Worm (Caenorhabditis elegans) whole organism, L1 larva: ENCODE measurements around the gene K08E7.4.

Experiments
- C04F5.9 ChIP-seq: sonication (generic microtip); optimal IDR thresholded peaks from 2 replicates; lab custom pipeline; 2016; ENCODE audit warnings: missing genetic modification characterization, missing compliant biosample characterization
- F16B12.6 ChIP-seq: fragments of 150-350 bp; optimal IDR thresholded peaks from 2 replicates; lab custom pipeline; 2014; ENCODE audit warnings: missing biosample characterization, missing genetic modification characterization
- Y116A8C.19 ChIP-seq: sonication (generic microtip); optimal IDR thresholded peaks from 2 replicates; lab custom pipeline; 2016; ENCODE audit warnings: missing compliant biosample characterization, missing genetic modification characterization, borderline replicate concordance
- aha-1 ChIP-seq: fragments of 150-350 bp; optimal IDR thresholded peaks from 2 replicates; lab custom pipeline; 2014; ENCODE audit warnings: missing biosample characterization, missing genetic modification characterization
- aly-2 ChIP-seq: fragments of 150-350 bp; optimal IDR thresholded peaks from 2 replicates; lab custom pipeline; 2014; ENCODE audit warnings: missing biosample characterization, missing genetic modification characterization
- ceh-8 ChIP-seq: fragments of 200-800 bp; sonication (Bioruptor generic); optimal IDR thresholded peaks from 2 replicates; lab custom pipeline; 2018; ENCODE audit warnings: mild to moderate bottlenecking, missing genetic modification characterization, moderate library complexity, missing compliant biosample characterization
- ceh-90 ChIP-seq: sonication (generic microtip); optimal IDR thresholded peaks from 2 replicates; lab custom pipeline; 2016; ENCODE audit warnings: missing genetic modification characterization, missing compliant biosample characterization
- dpl-1 ChIP-seq, 3 experiments: fragments of 150-350 bp in 2 of 3; sonication (generic microtip) in 1 of 3; optimal IDR thresholded peaks; 2 replicates each; lab custom pipeline; 2014 to 2017; ENCODE audit warnings: missing biosample characterization in 3 of 3, missing genetic modification characterization in 3 of 3, missing genetic modification reagents in 3 of 3
- dsc-1 ChIP-seq: sonication (generic microtip); optimal IDR thresholded peaks from 2 replicates; lab custom pipeline; 2016; ENCODE audit warnings: mild to moderate bottlenecking, missing genetic modification characterization, missing compliant biosample characterization
- efl-1 ChIP-seq, 4 experiments: fragments of 150-350 bp; optimal IDR thresholded peaks in 3 of 4; peaks in 1 of 4; 1 replicate in 1 of 4; 2 replicates in 3 of 4; lab custom pipeline; 2014; ENCODE audit warnings: missing biosample characterization in 2 of 4, missing genetic modification characterization in 2 of 4, missing genetic modification reagents in 2 of 4
- efl-3 ChIP-seq: fragments of 200-800 bp; sonication (Bioruptor generic); optimal IDR thresholded peaks from 2 replicates; lab custom pipeline; 2018; ENCODE audit warnings: mild to moderate bottlenecking, missing genetic modification characterization, missing compliant biosample characterization
- egl-13 ChIP-seq: sonication (generic microtip); optimal IDR thresholded peaks from 2 replicates; lab custom pipeline; 2016; ENCODE audit warnings: missing genotype, missing genetic modification reagents, missing genetic modification characterization, missing compliant biosample characterization
- ets-5 ChIP-seq: fragments of 200-800 bp; sonication (Bioruptor generic); IDR thresholded peaks from 2 replicates; pipeline ENCODE4 v1.3.6; 2022; ENCODE audit warnings: missing genetic modification characterization, missing compliant biosample characterization
- fkh-10 ChIP-seq: sonication (generic microtip); optimal IDR thresholded peaks from 2 replicates; lab custom pipeline; 2017; ENCODE audit warnings: missing biosample characterization, missing genetic modification reagents, missing genetic modification characterization
- fkh-8 ChIP-seq: sonication (generic microtip); optimal IDR thresholded peaks from 2 replicates; lab custom pipeline; 2016; ENCODE audit warnings: mild to moderate bottlenecking, missing genetic modification characterization, missing compliant biosample characterization
- fos-1 ChIP-seq: fragments of 150-350 bp; optimal IDR thresholded peaks from 2 replicates; lab custom pipeline; 2014; ENCODE audit warnings: missing biosample characterization, missing genetic modification characterization
- hlh-17 ChIP-seq: fragments of 200-800 bp; sonication (Bioruptor generic); optimal IDR thresholded peaks from 2 replicates; lab custom pipeline; 2018; ENCODE audit warnings: missing genetic modification characterization, mild to moderate bottlenecking, missing compliant biosample characterization, moderate library complexity, borderline replicate concordance
- irx-1 ChIP-seq: sonication (generic microtip); optimal IDR thresholded peaks from 2 replicates; lab custom pipeline; 2016; ENCODE audit warnings: missing genetic modification characterization, missing compliant biosample characterization
- isw-1 ChIP-seq: fragments of 200-800 bp; sonication (Bioruptor generic); IDR thresholded peaks from 2 replicates; pipeline ENCODE4 v1.3.6; 2022; ENCODE audit warnings: missing genetic modification characterization, missing compliant biosample characterization
- jun-1 ChIP-seq: fragments of 150-350 bp; optimal IDR thresholded peaks from 2 replicates; lab custom pipeline; 2014; ENCODE audit warnings: missing biosample characterization, missing genetic modification reagents, missing genetic modification characterization
- lin-13 ChIP-seq: fragments of 150-350 bp; optimal IDR thresholded peaks from 2 replicates; lab custom pipeline; 2014; ENCODE audit warnings: missing biosample characterization, missing genetic modification reagents, missing genetic modification characterization
- lin-14 ChIP-seq: fragments of 200-800 bp; sonication (Bioruptor generic); optimal IDR thresholded peaks from 2 replicates; lab custom pipeline; 2018; ENCODE audit warnings: mild to moderate bottlenecking, missing genetic modification characterization, moderate library complexity, missing compliant biosample characterization
- lin-15B ChIP-seq: fragments of 150-350 bp; sonication (generic microtip); optimal IDR thresholded peaks from 3 replicates; lab custom pipeline; 2014; ENCODE audit warnings: missing biosample characterization, missing genetic modification characterization
- lin-35 ChIP-seq, 2 experiments: fragments of 150-350 bp; optimal IDR thresholded peaks; 2 replicates each; lab custom pipeline; 2014; ENCODE audit warnings: missing biosample characterization in 2 of 2, missing genetic modification characterization in 2 of 2, missing genetic modification reagents in 2 of 2
- lin-39 ChIP-seq: fragments of 150-350 bp; optimal IDR thresholded peaks from 2 replicates; lab custom pipeline; 2014; ENCODE audit warnings: missing biosample characterization, missing genetic modification reagents, missing genetic modification characterization
- lir-3 ChIP-seq: sonication (generic microtip); optimal IDR thresholded peaks from 2 replicates; lab custom pipeline; 2016; ENCODE audit warnings: mild to moderate bottlenecking, missing genetic modification characterization, moderate library complexity, missing compliant biosample characterization; ENCODE audit not compliant: poor library complexity
- lsy-2 ChIP-seq, 2 experiments: fragments of 150-350 bp; optimal IDR thresholded peaks; 2 replicates each; lab custom pipeline; 2014; ENCODE audit warnings: missing biosample characterization in 2 of 2, missing genetic modification characterization in 2 of 2
- mab-9 ChIP-seq: fragments of 200-800 bp; sonication (Bioruptor generic); IDR thresholded peaks from 2 replicates; pipeline ENCODE4 v1.3.6; 2022; ENCODE audit warnings: missing genetic modification reagents, missing genetic modification characterization, missing compliant biosample characterization
- mef-2 ChIP-seq: fragments of 150-350 bp; optimal IDR thresholded peaks from 2 replicates; lab custom pipeline; 2014; ENCODE audit warnings: missing biosample characterization, missing genetic modification characterization
- nhr-11 ChIP-seq: fragments of 150-350 bp; optimal IDR thresholded peaks from 2 replicates; lab custom pipeline; 2014; ENCODE audit warnings: missing biosample characterization, missing genetic modification characterization
- nhr-237 ChIP-seq: fragments of 150-350 bp; optimal IDR thresholded peaks from 2 replicates; lab custom pipeline; 2014; ENCODE audit warnings: missing biosample characterization, missing genetic modification characterization
- nhr-71 ChIP-seq: sonication (generic microtip); optimal IDR thresholded peaks from 2 replicates; lab custom pipeline; 2016; ENCODE audit warnings: mild to moderate bottlenecking, missing genetic modification characterization, moderate library complexity, missing compliant biosample characterization
- nhr-76 ChIP-seq: sonication (generic microtip); optimal IDR thresholded peaks from 2 replicates; lab custom pipeline; 2017; ENCODE audit warnings: missing biosample characterization, missing genetic modification characterization
- nhr-77 ChIP-seq: fragments of 150-350 bp; optimal IDR thresholded peaks from 2 replicates; lab custom pipeline; 2014; ENCODE audit warnings: missing biosample characterization, missing genetic modification characterization
- nhr-84 ChIP-seq: sonication (generic microtip); optimal IDR thresholded peaks from 2 replicates; lab custom pipeline; 2017; ENCODE audit warnings: missing biosample characterization, missing genetic modification characterization
- nhr-85 ChIP-seq: sonication (generic microtip); peaks from one replicate; lab custom pipeline; 2016; ENCODE audit warnings: missing genetic modification characterization, inconsistent platforms, missing compliant biosample characterization
- pag-3 ChIP-seq: sonication (generic microtip); optimal IDR thresholded peaks from 2 replicates; lab custom pipeline; 2017; ENCODE audit warnings: missing genetic modification characterization, mild to moderate bottlenecking, missing compliant biosample characterization, antibody characterized with exemption, borderline replicate concordance; ENCODE audit not compliant: insufficient read depth
- rnt-1 ChIP-seq: sonication (generic microtip); optimal IDR thresholded peaks from 2 replicates; lab custom pipeline; 2016; ENCODE audit warnings: mild to moderate bottlenecking, missing genetic modification characterization, moderate library complexity, missing compliant biosample characterization
- skn-1 ChIP-seq: fragments of 150-350 bp; optimal IDR thresholded peaks from 2 replicates; lab custom pipeline; 2014; ENCODE audit warnings: missing biosample characterization, missing genetic modification characterization
- snu-23 ChIP-seq: sonication (generic microtip); optimal IDR thresholded peaks from 2 replicates; lab custom pipeline; 2016; ENCODE audit warnings: missing genetic modification characterization, missing compliant biosample characterization
- sptf-1 ChIP-seq: fragments of 150-350 bp; optimal IDR thresholded peaks from 2 replicates; lab custom pipeline; 2014; ENCODE audit warnings: missing biosample characterization, missing genetic modification characterization
- sup-37 ChIP-seq: fragments of 200-800 bp; sonication (Bioruptor generic); optimal IDR thresholded peaks from 2 replicates; lab custom pipeline; 2018; ENCODE audit warnings: mild to moderate bottlenecking, missing genetic modification characterization, missing compliant biosample characterization
- swsn-7 ChIP-seq: sonication (generic microtip); optimal IDR thresholded peaks from 2 replicates; lab custom pipeline; 2016; ENCODE audit warnings: missing genetic modification characterization, missing compliant biosample characterization
- unc-130 ChIP-seq: fragments of 150-350 bp; optimal IDR thresholded peaks from 2 replicates; lab custom pipeline; 2017; ENCODE audit warnings: missing biosample characterization, missing genetic modification characterization, inconsistent platforms
- unc-30 ChIP-seq: sonication (generic microtip); optimal IDR thresholded peaks from 2 replicates; lab custom pipeline; 2017; ENCODE audit warnings: missing biosample characterization, missing genetic modification characterization
- unc-62 ChIP-seq: fragments of 150-350 bp; optimal IDR thresholded peaks from 2 replicates; lab custom pipeline; 2014; ENCODE audit warnings: missing biosample characterization, missing genetic modification reagents, missing genetic modification characterization
- unc-86 ChIP-seq: sonication (generic microtip); optimal IDR thresholded peaks from 2 replicates; lab custom pipeline; 2016; ENCODE audit warnings: missing genetic modification characterization, missing compliant biosample characterization
- vab-15 ChIP-seq: sonication (generic microtip); optimal IDR thresholded peaks from 2 replicates; lab custom pipeline; 2017; ENCODE audit warnings: missing genotype, mild to moderate bottlenecking, missing genetic modification characterization, missing compliant biosample characterization
- xbp-1 ChIP-seq: sonication (generic microtip); optimal IDR thresholded peaks from 2 replicates; lab custom pipeline; 2016; ENCODE audit warnings: missing genetic modification characterization, missing compliant biosample characterization
- zip-4 ChIP-seq: fragments of 200-800 bp; sonication (Bioruptor generic); optimal IDR thresholded peaks from 2 replicates; lab custom pipeline; 2018; ENCODE audit warnings: mild to moderate bottlenecking, missing genetic modification characterization, moderate library complexity, missing compliant biosample characterization
- ztf-11 ChIP-seq, 2 experiments: sonication (generic microtip); optimal IDR thresholded peaks; 2 replicates each; lab custom pipeline; 2016 to 2017; ENCODE audit warnings: missing genetic modification characterization in 2 of 2, missing biosample characterization in 1 of 2, missing compliant biosample characterization in 1 of 2

The K08E7.4 gene

ce11 chrIV:12615122-12615745 is 44.3 kb upstream of the K08E7.4 start:
- TF ChIP-seq C04F5.9 (tag; lab: Kevin White, UChicago), result no peak
- peak in 1 of 2 experiments; percentile 14 for TF ChIP-seq lsy-2 (tag; optimal IDR thresholded peaks at IDR 0.05; lab: Kevin White, UChicago)
- no peak for TF ChIP-seq sptf-1
- TF ChIP-seq fkh-8 (tag; lab: Kevin White, UChicago), result no peak
- no peak for TF ChIP-seq zip-4
- TF ChIP-seq vab-15 (tag; lab: Kevin White, UChicago), result no peak
- no peak for TF ChIP-seq nhr-76 (tag; lab: Kevin White, UChicago)
- TF ChIP-seq lir-3 (tag; lab: Kevin White, UChicago), result no peak
- peak; percentile 62 for TF ChIP-seq lin-14 (GFP tag; lab: Kevin White, UChicago)
- TF ChIP-seq efl-1 (optimal IDR thresholded peaks at IDR 0.05; lab: Kevin White, UChicago), result no peak
- TF ChIP-seq efl-1 (GFP tag; optimal IDR thresholded peaks at IDR 0.05 in 1 of 2; lab: Kevin White, UChicago), result no peak
- TF ChIP-seq lin-15B, result no peak
- TF ChIP-seq nhr-85, result no peak
- TF ChIP-seq efl-3, result no peak
- no peak for TF ChIP-seq ceh-8 (GFP tag; lab: Kevin White, UChicago)
- TF ChIP-seq unc-62 (GFP tag; lab: Kevin White, UChicago), result no peak
- no peak for TF ChIP-seq aly-2 (tag; lab: Kevin White, UChicago)
- TF ChIP-seq jun-1, result no peak
- TF ChIP-seq mab-9 (GFP tag; lab: Robert Waterston, UW), result no peak
- TF ChIP-seq fos-1 (tag; lab: Kevin White, UChicago), result no peak
- no peak for TF ChIP-seq nhr-11 (tag; lab: Kevin White, UChicago)
- TF ChIP-seq nhr-71, result peak; percentile 37
- TF ChIP-seq dpl-1 (GFP tag; optimal IDR thresholded peaks at IDR 0.05; lab: Kevin White, UChicago), result no peak
- no peak for TF ChIP-seq ztf-11 (tag; optimal IDR thresholded peaks at IDR 0.05; lab: Kevin White, UChicago)
- TF ChIP-seq rnt-1 (tag; lab: Kevin White, UChicago), result peak; percentile 74
- no peak for TF ChIP-seq unc-86 (tag; lab: Kevin White, UChicago)
- no peak for TF ChIP-seq lin-39 (tag; lab: Kevin White, UChicago)
- TF ChIP-seq F16B12.6 (tag; lab: Kevin White, UChicago), result no peak
- no peak for TF ChIP-seq lin-13 (GFP tag; lab: Kevin White, UChicago)
- no peak for TF ChIP-seq isw-1 (GFP tag; lab: Robert Waterston, UW)
- no peak for TF ChIP-seq mef-2 (tag; lab: Kevin White, UChicago)
- no peak for TF ChIP-seq skn-1 (tag; lab: Kevin White, UChicago)
- no peak for TF ChIP-seq pag-3
- TF ChIP-seq xbp-1 (tag; lab: Kevin White, UChicago), result no peak
- no peak for TF ChIP-seq unc-130
- no peak for TF ChIP-seq aha-1
- TF ChIP-seq hlh-17 (GFP tag; lab: Kevin White, UChicago), result no peak
- no peak for TF ChIP-seq nhr-237 (tag; lab: Kevin White, UChicago)
- peak; percentile 9 for TF ChIP-seq snu-23 (GFP tag; lab: Kevin White, UChicago)
- no peak for TF ChIP-seq nhr-84 (tag; lab: Kevin White, UChicago)
- no peak for TF ChIP-seq ceh-90 (tag; lab: Kevin White, UChicago)
- TF ChIP-seq dsc-1 (tag; lab: Kevin White, UChicago), result no peak
- no peak for TF ChIP-seq swsn-7 (tag; lab: Kevin White, UChicago)

- TF ChIP-seq nhr-77 (no peak), ceh-8 (GFP tag; lab: Kevin White, UChicago) (no peak), skn-1 (tag; lab: Kevin White, UChicago) (no peak), dpl-1 (GFP tag; optimal IDR thresholded peaks at IDR 0.05; lab: Kevin White, UChicago) (no peak), Y116A8C.19 (tag; lab: Kevin White, UChicago) (no peak), vab-15 (tag; lab: Kevin White, UChicago) (no peak), unc-30 (no peak), mef-2 (tag; lab: Kevin White, UChicago) (no peak), efl-3 (no peak), egl-13 (tag; lab: Kevin White, UChicago) (no peak), sup-37 (no peak), unc-86 (tag; lab: Kevin White, UChicago) (no peak), ets-5 (GFP tag; lab: Robert Waterston, UW) (no peak), irx-1 (tag; lab: Kevin White, UChicago) (no peak), fkh-10 (GFP tag; lab: Kevin White, UChicago) (no peak), lin-35 (GFP tag; optimal IDR thresholded peaks at IDR 0.05; lab: Kevin White, UChicago) (no peak), pag-3 (no peak), swsn-7 (tag; lab: Kevin White, UChicago) (no peak)
Measured at ce11 chrIV:12614624-12615023, 43.7 kb upstream of the K08E7.4 start, which contains the start of gene efa-6. Gene efa-6 (minus strand): TSS chrIV:12614724.
